Fruit fly (Drosophila melanogaster): ENCODE results near the gene Rcd4.

Rcd4 gene

DNA sequence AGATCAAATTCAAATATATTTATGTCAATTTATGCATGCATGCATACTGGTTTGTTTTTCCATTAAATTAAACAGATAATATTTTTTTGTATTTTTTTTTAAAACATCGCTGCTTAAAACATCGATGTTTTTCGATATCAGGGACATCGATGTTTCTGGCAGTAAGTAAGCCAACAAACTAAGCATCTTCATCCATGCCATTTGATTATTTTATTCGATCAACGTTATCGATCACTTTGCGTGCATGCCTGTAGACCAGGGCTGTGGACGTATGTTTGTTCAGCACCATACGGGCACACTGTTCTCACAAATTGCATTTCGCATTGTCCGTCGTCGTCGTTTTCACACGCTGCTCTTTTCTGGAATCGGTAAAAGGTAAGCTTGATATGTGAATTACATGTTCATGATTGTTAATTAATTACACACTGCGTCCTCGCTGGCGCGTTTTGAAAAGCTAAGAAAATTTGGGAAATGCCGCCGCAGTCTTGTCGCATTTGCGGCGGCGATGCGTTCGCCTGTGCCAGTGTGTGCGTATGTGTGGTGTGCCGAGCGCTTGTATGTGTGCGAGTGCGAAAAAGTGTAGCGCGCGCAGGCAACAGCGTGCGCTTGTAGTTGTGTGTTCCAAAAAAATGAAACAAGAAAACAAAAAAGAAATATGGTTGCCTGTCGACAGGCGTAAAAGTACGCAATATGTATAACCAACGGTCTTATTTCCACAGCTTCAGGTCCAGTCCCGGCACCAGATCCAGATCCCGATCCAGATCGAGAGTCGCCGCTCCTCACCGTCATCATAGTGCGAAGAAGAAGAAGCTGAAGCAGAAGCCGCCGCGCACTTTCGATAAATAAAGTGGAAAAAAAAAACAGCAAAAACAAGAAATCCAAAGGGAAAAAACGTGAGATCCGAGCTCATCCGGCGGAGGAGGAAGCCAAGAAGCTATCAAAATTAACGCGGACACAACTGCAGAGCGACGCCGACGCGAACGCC, 20.9 kb downstream of the Rcd4 start, which contains the start of gene emb (continued):
- TF ChIP-seq CG1621 (tag; optimal IDR thresholded peaks at IDR 0.05) (no peak), Eip93F (GFP tag; optimal IDR thresholded peaks at IDR 0.05) (no peak), CG6854 (GFP tag; optimal IDR thresholded peaks at IDR 0.05) (peak; percentile 69), lz (GFP tag; optimal IDR thresholded peaks at IDR 0.05) (peak; percentile 36), eg (GFP tag; IDR thresholded peaks at IDR 0.05) (peak; percentile 76), net (GFP tag; optimal IDR thresholded peaks at IDR 0.05) (no peak), Sox15 (GFP tag; optimal IDR thresholded peaks at IDR 0.05) (no peak), vri (GFP tag; optimal IDR thresholded peaks at IDR 0.05) (no peak), Eip75B (GFP tag; optimal IDR thresholded peaks at IDR 0.05) (no peak), CG15336 (GFP tag; IDR thresholded peaks at IDR 0.05) (peak; percentile 62), dac (GFP tag; optimal IDR thresholded peaks at IDR 0.05) (no peak), CG16779 (tag; optimal IDR thresholded peaks at IDR 0.05) (no peak), CG31627 (GFP tag; optimal IDR thresholded peaks at IDR 0.05) (peak; percentile 62), fkh (GFP tag; optimal IDR thresholded peaks at IDR 0.05) (peak; percentile 99), CG11294 (GFP tag; IDR thresholded peaks at IDR 0.05) (no peak), pdm3 (GFP tag; optimal IDR thresholded peaks at IDR 0.05) (no peak), CG10669 (GFP tag; optimal IDR thresholded peaks at IDR 0.05) (no peak), acj6 (GFP tag; optimal IDR thresholded peaks at IDR 0.05) (no peak), CG8632 (GFP tag; optimal IDR thresholded peaks at IDR 0.05) (no peak), Sox102F (GFP tag; optimal IDR thresholded peaks at IDR 0.05) (no peak), OdsH (GFP tag; optimal IDR thresholded peaks at IDR 0.05) (peak; percentile 30), CG6792 (GFP tag; optimal IDR thresholded peaks at IDR 0.05) (no peak), CG7368 (GFP tag; optimal IDR thresholded peaks at IDR 0.05) (no peak), svp (GFP tag) (no peak), Gug (GFP tag; IDR thresholded peaks at IDR 0.05) (no peak), CG34406 (GFP tag; optimal IDR thresholded peaks at IDR 0.05) (peak; percentile 51), achi (GFP tag; optimal IDR thresholded peaks at IDR 0.05) (no peak), CG6808 (GFP tag; optimal IDR thresholded peaks at IDR 0.05) (peak; percentile 76), CG8119 (GFP tag; IDR thresholded peaks at IDR 0.05) (peak; percentile 79), CG9139 (GFP tag; optimal IDR thresholded peaks at IDR 0.05) (no peak), dsx (GFP tag; optimal IDR thresholded peaks at IDR 0.05; ENCODE audit: poor library complexity, severe bottlenecking) (peak; percentile 66), Lpt (GFP tag; optimal IDR thresholded peaks at IDR 0.05) (no peak), Sox14 (GFP tag; optimal IDR thresholded peaks at IDR 0.05) (peak; percentile 70), Eip78C (GFP tag) (peak; percentile 83), ss (GFP tag; optimal IDR thresholded peaks at IDR 0.05) (peak in 1 of 2 experiments; percentile 89), Blimp-1 (GFP tag; optimal IDR thresholded peaks at IDR 0.05) (peak; percentile 11), Hr4 (GFP tag; optimal IDR thresholded peaks at IDR 0.05) (no peak), CG11902 (GFP tag; optimal IDR thresholded peaks at IDR 0.05) (no peak)

DNA sequence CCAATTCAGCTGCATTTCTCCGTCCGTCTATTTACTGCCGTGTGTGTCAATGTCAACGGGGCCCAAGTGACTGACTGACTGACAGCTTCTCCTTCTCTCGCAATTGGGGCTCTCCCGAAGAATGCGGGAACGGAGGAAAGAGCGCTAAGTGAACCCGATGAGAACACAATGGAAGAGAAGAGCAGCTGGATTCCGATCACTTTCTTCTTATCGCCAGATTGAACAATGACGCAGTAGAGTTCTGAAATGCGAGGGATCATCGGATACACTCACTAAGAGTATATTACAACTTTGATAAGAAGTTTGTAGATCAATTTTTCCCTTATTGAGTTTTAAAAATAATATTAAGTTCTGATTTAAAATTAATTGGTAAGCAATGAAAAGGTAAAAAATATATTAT, 28.9 kb downstream of the Rcd4 start, which contains the start of gene Naglu:
Gene Naglu (minus strand): TSS at position 339 of the 400 bp plus-strand sequence.
- TF ChIP-seq dsx (GFP tag; optimal IDR thresholded peaks at IDR 0.05; ENCODE audit: poor library complexity, severe bottlenecking) (no peak), Sox15 (GFP tag; optimal IDR thresholded peaks at IDR 0.05) (no peak), Blimp-1 (GFP tag; optimal IDR thresholded peaks at IDR 0.05) (peak; percentile 40), net (GFP tag; optimal IDR thresholded peaks at IDR 0.05) (no peak), CG11902 (GFP tag; optimal IDR thresholded peaks at IDR 0.05) (no peak), CG15336 (GFP tag; IDR thresholded peaks at IDR 0.05) (no peak), CG6854 (GFP tag; optimal IDR thresholded peaks at IDR 0.05) (peak; percentile 0), svp (GFP tag) (peak; percentile 93), CG31627 (GFP tag; optimal IDR thresholded peaks at IDR 0.05) (peak; percentile 12), CG8632 (GFP tag; optimal IDR thresholded peaks at IDR 0.05) (peak; percentile 32), CG10631 (GFP tag; optimal IDR thresholded peaks at IDR 0.05) (no peak), CG34406 (GFP tag; optimal IDR thresholded peaks at IDR 0.05) (no peak), esn (GFP tag; optimal IDR thresholded peaks at IDR 0.05) (peak; percentile 53), CG6792 (GFP tag; optimal IDR thresholded peaks at IDR 0.05) (peak; percentile 46), CG6163 (GFP tag; IDR thresholded peaks at IDR 0.05) (peak; percentile 15; the same call in 1 of the 3 replicates), Eip75B (GFP tag; optimal IDR thresholded peaks at IDR 0.05) (peak; percentile 44), Eip78C (GFP tag) (peak; percentile 74), spab (GFP tag; optimal IDR thresholded peaks at IDR 0.05) (no peak), topi (GFP tag; optimal IDR thresholded peaks at IDR 0.05) (no peak), Ets21C (GFP tag; optimal IDR thresholded peaks at IDR 0.05) (no peak), CG9139 (GFP tag; optimal IDR thresholded peaks at IDR 0.05) (no peak), CG8319 (GFP tag; optimal IDR thresholded peaks at IDR 0.05) (no peak)
